Fruit fly (Drosophila melanogaster) whole organism, wandering third instar larva: ENCODE results near the gene Hsp70Ba.

ENCODE experiments used
- Abd-B ChIP-seq: fragments of >200 bp; optimal IDR thresholded peaks from 2 replicates; lab custom pipeline; 2017; ENCODE audit warnings: missing biosample characterization, missing genetic modification characterization
- CG32264 ChIP-seq: fragments of 200-800 bp; sonication (Bioruptor generic); optimal IDR thresholded peaks from 2 replicates; lab custom pipeline; 2016; ENCODE audit warnings: missing biosample characterization, missing genetic modification characterization
- CG9705 ChIP-seq: fragments of 200-800 bp; sonication (Bioruptor generic); optimal IDR thresholded peaks from 2 replicates; lab custom pipeline; 2018; ENCODE audit warnings: missing biosample characterization, mild to moderate bottlenecking, missing genetic modification characterization
- CrebA ChIP-seq: fragments of 200-800 bp; sonication (Bioruptor generic); optimal IDR thresholded peaks from 2 replicates; lab custom pipeline; 2016; ENCODE audit warnings: missing biosample characterization, mild to moderate bottlenecking, missing genetic modification characterization, borderline replicate concordance
- Dfd ChIP-seq: fragments of >200 bp; optimal IDR thresholded peaks from 2 replicates; lab custom pipeline; 2017; ENCODE audit warnings: missing biosample characterization, missing genetic modification characterization
- Dif ChIP-seq: fragments of 200-275, 200-300 bp; sonication (Bioruptor generic); optimal IDR thresholded peaks from 2 replicates; lab custom pipeline; 2018; ENCODE audit warnings: missing biosample characterization, missing genetic modification characterization; ENCODE audit not compliant: partially characterized antibody
- GATAd ChIP-seq: sonication (Bioruptor generic); optimal IDR thresholded peaks from 2 replicates; lab custom pipeline; 2016; ENCODE audit warnings: missing biosample characterization, missing genetic modification characterization
- HLH106 ChIP-seq: fragments of 200-800 bp; optimal IDR thresholded peaks from 3 replicates; lab custom pipeline; 2019; ENCODE audit warnings: missing biosample characterization, mild to moderate bottlenecking, missing genetic modification characterization, moderate library complexity
- Hnf4 ChIP-seq: fragments of 200-800 bp; sonication (Bioruptor generic); optimal IDR thresholded peaks from 2 replicates; lab custom pipeline; 2016; ENCODE audit warnings: missing biosample characterization, mild to moderate bottlenecking, missing genetic modification characterization
- Hr78 ChIP-seq: fragments of >200 bp; optimal IDR thresholded peaks from 2 replicates; lab custom pipeline; 2017; ENCODE audit warnings: missing biosample characterization, missing genetic modification characterization
- Hr83 ChIP-seq: fragments of 200-300 bp; sonication (Bioruptor generic); optimal IDR thresholded peaks from 2 replicates; lab custom pipeline; 2016; ENCODE audit warnings: missing biosample characterization, mild to moderate bottlenecking, missing genetic modification characterization, moderate library complexity; ENCODE audit not compliant: poor library complexity, severe bottlenecking
- Jra ChIP-seq: sonication (Bioruptor generic); optimal IDR thresholded peaks from 2 replicates; lab custom pipeline; 2016; ENCODE audit warnings: missing biosample characterization, missing genetic modification characterization
- Mio ChIP-seq: sonication (Bioruptor generic); optimal IDR thresholded peaks from 2 replicates; lab custom pipeline; 2016; ENCODE audit warnings: missing biosample characterization, missing genetic modification characterization
- Myc ChIP-seq: fragments of >200 bp; optimal IDR thresholded peaks from 2 replicates; lab custom pipeline; 2017
- N ChIP-seq: fragments of >200 bp; optimal IDR thresholded peaks from 2 replicates; lab custom pipeline; 2018; ENCODE audit warnings: missing biosample characterization, missing external identifiers, missing genetic modification characterization
- OdsH ChIP-seq: fragments of 200-800 bp; sonication (Bioruptor generic); optimal IDR thresholded peaks from 2 replicates; lab custom pipeline; 2016; ENCODE audit warnings: missing biosample characterization, mild to moderate bottlenecking, missing genetic modification characterization
- Rel ChIP-seq, 2 experiments: fragments of 200-800 bp; sonication (Bioruptor generic) in 1 of 2; optimal IDR thresholded peaks; 2 replicates in 1 of 2; 3 replicates in 1 of 2; lab custom pipeline; 2016 to 2019; ENCODE audit warnings: mild to moderate bottlenecking in 2 of 2, missing biosample characterization in 2 of 2, missing genetic modification characterization in 2 of 2, moderate library complexity in 1 of 2
- Sp1 ChIP-seq: fragments of 200-800 bp; sonication (Bioruptor generic); optimal IDR thresholded peaks from 3 replicates; lab custom pipeline; 2019; ENCODE audit warnings: missing biosample characterization, mild to moderate bottlenecking, missing genetic modification characterization, moderate library complexity
- Vsx2 ChIP-seq: fragments of 200-300, 225-300 bp; sonication (Bioruptor generic); optimal IDR thresholded peaks from 2 replicates; lab custom pipeline; 2018; ENCODE audit warnings: missing biosample characterization, missing genetic modification characterization; ENCODE audit not compliant: partially characterized antibody
- br ChIP-seq: fragments of 200-800 bp; sonication (Bioruptor generic); optimal IDR thresholded peaks from 2 replicates; lab custom pipeline; 2016; ENCODE audit warnings: missing biosample characterization, missing genetic modification characterization
- brk ChIP-seq: fragments of 200-800 bp; sonication (Bioruptor generic); optimal IDR thresholded peaks from 2 replicates; lab custom pipeline; 2016; ENCODE audit warnings: missing biosample characterization, mild to moderate bottlenecking, missing genetic modification characterization
- dl ChIP-seq, 2 experiments: fragments of 175-275, 200-275 bp in 1 of 2; fragments of 200-275 bp in 1 of 2; sonication (Bioruptor generic); optimal IDR thresholded peaks; lab custom pipeline; 2018; ENCODE audit warnings: mild to moderate bottlenecking in 2 of 2, missing biosample characterization in 2 of 2, missing genetic modification characterization in 2 of 2, moderate library complexity in 2 of 2; ENCODE audit not compliant: partially characterized antibody in 2 of 2, insufficient read depth in 1 of 2
- dmrt93B ChIP-seq: fragments of 200-800 bp; sonication (Bioruptor generic); optimal IDR thresholded peaks from 2 replicates; lab custom pipeline; 2018; ENCODE audit warnings: missing biosample characterization, mild to moderate bottlenecking, missing genetic modification characterization
- dsf ChIP-seq: sonication (Bioruptor generic); optimal IDR thresholded peaks from 2 replicates; lab custom pipeline; 2016; ENCODE audit warnings: missing biosample characterization, missing genetic modification characterization, borderline replicate concordance
- ey ChIP-seq: fragments of 200-800 bp; sonication (Bioruptor generic); optimal IDR thresholded peaks from 2 replicates; lab custom pipeline; 2016; ENCODE audit warnings: missing biosample characterization, missing genetic modification characterization
- foxo ChIP-seq, 2 experiments: fragments of 200-800 bp; sonication (Bioruptor generic); optimal IDR thresholded peaks; 2 replicates in 1 of 2; 3 replicates in 1 of 2; lab custom pipeline; 2016 to 2017; ENCODE audit warnings: missing biosample characterization in 2 of 2, missing genetic modification characterization in 2 of 2
- fru ChIP-seq: fragments of 200-800 bp; sonication (Bioruptor generic); optimal IDR thresholded peaks from 3 replicates; lab custom pipeline; 2016; ENCODE audit warnings: missing biosample characterization, mild to moderate bottlenecking, missing genetic modification characterization
- h ChIP-seq: fragments of 200-800 bp; sonication (Bioruptor generic); optimal IDR thresholded peaks from 3 replicates; lab custom pipeline; 2016; ENCODE audit warnings: missing biosample characterization, mild to moderate bottlenecking, missing genetic modification characterization
- jim ChIP-seq: fragments of 175-275, 200-325 bp; sonication (Bioruptor generic); optimal IDR thresholded peaks from 2 replicates; lab custom pipeline; 2016; ENCODE audit warnings: missing biosample characterization, mild to moderate bottlenecking, missing genetic modification characterization
- lola ChIP-seq: fragments of >200 bp; optimal IDR thresholded peaks from 2 replicates; lab custom pipeline; 2017; ENCODE audit warnings: missing biosample characterization, missing genetic modification characterization
- pan ChIP-seq: fragments of >200 bp; optimal IDR thresholded peaks from 2 replicates; lab custom pipeline; 2017
- psq ChIP-seq: fragments of 200-800 bp; sonication (Bioruptor generic); optimal IDR thresholded peaks from 3 replicates; lab custom pipeline; 2017; ENCODE audit warnings: missing biosample characterization, mild to moderate bottlenecking, missing genetic modification characterization, moderate library complexity
- rgr ChIP-seq: fragments of 200-800 bp; sonication (Bioruptor generic); optimal IDR thresholded peaks from 3 replicates; lab custom pipeline; 2016; ENCODE audit warnings: missing biosample characterization, mild to moderate bottlenecking, missing genetic modification characterization
- sage ChIP-seq: fragments of 200-800 bp; sonication (Bioruptor generic); optimal IDR thresholded peaks from 2 replicates; lab custom pipeline; 2016; ENCODE audit warnings: missing biosample characterization, mild to moderate bottlenecking, missing genetic modification characterization
- sv ChIP-seq: fragments of 200-800 bp; sonication (Bioruptor generic); optimal IDR thresholded peaks from 3 replicates; lab custom pipeline; 2016; ENCODE audit warnings: missing biosample characterization, missing genetic modification characterization
- tai ChIP-seq: sonication (Bioruptor generic); optimal IDR thresholded peaks from 2 replicates; lab custom pipeline; 2016; ENCODE audit warnings: missing biosample characterization, missing genetic modification characterization
- usp ChIP-seq: fragments of >200 bp; optimal IDR thresholded peaks from 2 replicates; lab custom pipeline; 2017; ENCODE audit warnings: missing biosample characterization, missing genetic modification characterization
- woc ChIP-seq: sonication (Bioruptor generic); optimal IDR thresholded peaks from 2 replicates; lab custom pipeline; 2016; ENCODE audit warnings: missing biosample characterization, mild to moderate bottlenecking, missing genetic modification characterization

The Hsp70Ba gene

dm6 chr3R:12451376-12451775, 16.2 kb downstream of the Hsp70Ba start:
- TF ChIP-seq pan (lab: Kevin White, UChicago) (no peak), dsf (no peak), Myc (lab: Kevin White, UChicago) (no peak), fru (GFP tag; lab: Kevin White, UChicago) (no peak), usp (GFP tag; lab: Kevin White, UChicago) (no peak)
- TF ChIP-seq, all 38 proteins: peak for 0

dm6 chr3R:12450713-12451259, 16.8 kb downstream of the Hsp70Ba start:
- TF ChIP-seq dl (GFP tag; optimal IDR thresholded peaks at IDR 0.05; lab: Kevin White, UChicago; ENCODE audit: insufficient read depth in 1 of 2, partially characterized antibody in 2 of 2) (no peak), Rel (GFP tag; optimal IDR thresholded peaks at IDR 0.05; lab: Kevin White, UChicago) (no peak), Rel (tag; optimal IDR thresholded peaks at IDR 0.05; lab: Kevin White, UChicago) (peak; percentile 46)

DNA sequence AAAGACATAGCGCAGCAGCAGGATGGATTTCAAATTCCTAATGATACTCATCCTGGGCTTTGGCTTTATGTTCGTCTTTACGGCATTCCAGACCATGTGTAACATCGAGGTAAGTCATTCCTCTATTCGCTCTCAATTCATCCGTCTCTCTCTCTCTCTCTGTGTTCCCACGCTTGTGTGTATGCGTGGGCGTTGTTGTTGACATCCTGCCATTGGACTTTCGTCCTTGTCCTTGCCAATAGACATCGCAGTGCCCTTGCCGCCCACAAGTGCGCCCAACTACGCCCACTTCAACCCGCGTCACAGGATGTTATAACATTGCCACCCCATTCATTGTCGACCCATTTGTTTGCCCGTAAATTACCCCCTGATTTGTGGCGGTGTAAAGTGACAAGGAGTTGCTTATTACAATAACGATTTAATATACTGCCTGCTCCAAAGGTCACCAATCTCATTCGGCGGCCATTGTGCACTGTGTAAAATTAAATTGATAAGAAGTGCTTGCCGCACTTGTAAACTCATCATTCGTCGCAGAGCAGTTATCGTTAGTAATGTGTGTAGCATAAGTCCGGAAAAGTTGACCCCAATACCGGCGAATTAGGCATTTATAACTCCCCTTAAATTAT, 17.8 kb downstream of the Hsp70Ba start:
- no peak for TF ChIP-seq dsf
- TF ChIP-seq fru (GFP tag; lab: Kevin White, UChicago) = no peak
- TF ChIP-seq HLH106 (tag; lab: Kevin White, UChicago) = no peak
- TF ChIP-seq Abd-B = no peak
- TF ChIP-seq Rel (GFP tag; optimal IDR thresholded peaks at IDR 0.05; lab: Kevin White, UChicago) = no peak
- no peak for TF ChIP-seq Rel (tag; optimal IDR thresholded peaks at IDR 0.05; lab: Kevin White, UChicago)
- TF ChIP-seq pan (lab: Kevin White, UChicago) = no peak
- no peak for TF ChIP-seq rgr (GFP tag; lab: Kevin White, UChicago)
- no peak for TF ChIP-seq sv (GFP tag; lab: Kevin White, UChicago)

DNA sequence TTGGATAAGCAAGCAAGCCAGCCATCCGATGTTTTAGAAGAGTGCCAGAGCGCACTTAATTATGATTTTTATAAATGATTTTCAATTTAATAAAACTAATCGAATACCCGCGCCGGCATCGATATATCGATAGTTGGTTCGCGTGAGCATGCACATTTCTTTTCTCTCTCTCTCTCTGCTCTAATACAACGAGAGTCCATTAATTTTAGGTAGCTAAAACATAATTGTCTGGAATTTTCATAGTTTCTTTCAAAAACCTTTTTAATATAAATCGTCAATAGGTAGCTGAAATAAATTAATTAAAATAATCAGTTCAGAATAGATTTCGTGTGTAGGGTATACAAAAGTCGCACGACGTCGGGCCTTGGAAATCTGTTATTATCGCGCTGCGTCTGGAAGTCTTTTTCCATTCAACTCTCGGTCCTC, 18.7 kb downstream of the Hsp70Ba start, which contains the start of gene CG18549:
TSS of gene CG18549 (plus strand) at position 408 of the 426 bp plus-strand sequence.
- TF ChIP-seq HLH106 (tag; lab: Kevin White, UChicago) (peak; percentile 100), rgr (GFP tag; lab: Kevin White, UChicago) (peak; percentile 100), N (no peak), Vsx2 (GFP tag; lab: Kevin White, UChicago) (no peak), Hr83 (GFP tag; lab: Kevin White, UChicago) (peak; percentile 97), usp (GFP tag; lab: Kevin White, UChicago) (no peak), OdsH (GFP tag; lab: Kevin White, UChicago) (peak; percentile 100), dsf (peak; percentile 98), CG9705 (peak; percentile 100), tai (peak; percentile 98), Hnf4 (GFP tag; lab: Kevin White, UChicago) (peak; percentile 100), dl (GFP tag; optimal IDR thresholded peaks at IDR 0.05; lab: Kevin White, UChicago; ENCODE audit: insufficient read depth in 1 of 2, partially characterized antibody in 2 of 2) (no peak), Jra (peak; percentile 99), dmrt93B (GFP tag; lab: Kevin White, UChicago) (peak; percentile 99), h (GFP tag; lab: Kevin White, UChicago) (peak; percentile 100), Rel (GFP tag; optimal IDR thresholded peaks at IDR 0.05; lab: Kevin White, UChicago) (peak; percentile 99), Rel (tag; optimal IDR thresholded peaks at IDR 0.05; lab: Kevin White, UChicago) (peak; percentile 98), pan (lab: Kevin White, UChicago) (no peak), CG32264 (GFP tag; lab: Kevin White, UChicago) (peak; percentile 100), lola (no peak), GATAd (GFP tag; lab: Kevin White, UChicago) (no peak), sage (GFP tag; lab: Kevin White, UChicago) (peak; percentile 100), Dif (GFP tag; lab: Kevin White, UChicago) (no peak), CrebA (no peak), jim (GFP tag; lab: Kevin White, UChicago) (peak; percentile 24), Abd-B (no peak), ey (GFP tag; lab: Kevin White, UChicago) (peak; percentile 100), foxo (GFP tag; optimal IDR thresholded peaks at IDR 0.05; lab: Kevin White, UChicago) (peak; percentile 100), Dfd (GFP tag; lab: Kevin White, UChicago) (peak; percentile 96), Sp1 (GFP tag; lab: Kevin White, UChicago) (peak; percentile 100), fru (GFP tag; lab: Kevin White, UChicago) (peak; percentile 100), sv (GFP tag; lab: Kevin White, UChicago) (peak; percentile 99), Mio (GFP tag; lab: Kevin White, UChicago) (peak; percentile 95), psq (GFP tag; lab: Kevin White, UChicago) (peak; percentile 99), Hr78 (GFP tag; lab: Kevin White, UChicago) (no peak), br (GFP tag; lab: Kevin White, UChicago) (peak; percentile 100), Myc (lab: Kevin White, UChicago) (no peak), brk (GFP tag; lab: Kevin White, UChicago) (peak; percentile 99), woc (peak; percentile 100)
